Worm (Caenorhabditis elegans) whole organism, L4 larva: Measurements from ENCODE around the gene str-6.
A peak's percentile ranks its signal among the peaks of the same experiment; 100 is the strongest.

Experiments used
- F10B5.3 ChIP-seq: sonication (generic microtip); optimal IDR thresholded peaks from 2 replicates; lab custom pipeline; 2016; ENCODE audit warnings: mild to moderate bottlenecking, missing genetic modification characterization, missing compliant biosample characterization
- T26A8.4 ChIP-seq: fragments of 200-800 bp; sonication (Bioruptor generic); IDR thresholded peaks from 2 replicates; pipeline ENCODE4 v1.3.6; 2022; ENCODE audit warnings: missing genetic modification characterization, missing compliant biosample characterization
- Y48G9A.11 ChIP-seq: fragments of 200-800 bp; sonication (Bioruptor generic); IDR thresholded peaks from 2 replicates; pipeline ENCODE4 v1.3.6; 2022; ENCODE audit warnings: missing genetic modification reagents, missing genetic modification characterization, missing compliant biosample characterization
- ZK337.2 ChIP-seq: fragments of 200-800 bp; sonication (Bioruptor generic); IDR thresholded peaks from 2 replicates; pipeline ENCODE4 v1.3.6; 2022; ENCODE audit warnings: missing genetic modification reagents, missing genetic modification characterization, missing compliant biosample characterization
- ZK546.5 ChIP-seq, 2 experiments: sonication (generic microtip); optimal IDR thresholded peaks; 2 replicates each; lab custom pipeline; 2017; ENCODE audit warnings: missing biosample characterization in 2 of 2, missing genetic modification characterization in 2 of 2
- ama-1 ChIP-seq: fragments of 150-350 bp; optimal IDR thresholded peaks from 2 replicates; lab custom pipeline; 2014; ENCODE audit warnings: inconsistent platforms, mixed read lengths
- arid-1 ChIP-seq: fragments of 200-800 bp; sonication (Bioruptor generic); conservative IDR thresholded peaks from 2 replicates; pipeline ENCODE4 v1.3.6; 2022; ENCODE audit warnings: missing genetic modification reagents, missing genetic modification characterization, missing compliant biosample characterization
- ceh-20 ChIP-seq: fragments of 200-800 bp; sonication (Bioruptor generic); IDR thresholded peaks from 2 replicates; pipeline ENCODE4 v1.3.6; 2022; ENCODE audit warnings: missing genetic modification reagents, missing genetic modification characterization, missing compliant biosample characterization
- cey-2 ChIP-seq: sonication (generic microtip); optimal IDR thresholded peaks from 3 replicates; lab custom pipeline; 2017; ENCODE audit warnings: missing genetic modification characterization, mild to moderate bottlenecking, missing compliant biosample characterization, antibody characterized with exemption, borderline replicate concordance; ENCODE audit not compliant: insufficient read depth
- daf-16 ChIP-seq, 3 experiments: sonication (generic microtip); optimal IDR thresholded peaks; 2 replicates each; lab custom pipeline; 2016 to 2017; ENCODE audit warnings: missing genetic modification characterization in 3 of 3, missing genetic modification reagents in 3 of 3, mild to moderate bottlenecking in 2 of 3, missing compliant biosample characterization in 2 of 3, missing biosample characterization in 1 of 3, moderate library complexity in 1 of 3
- daf-19 ChIP-seq: fragments of 200-800 bp; sonication (Bioruptor generic); conservative IDR thresholded peaks from 2 replicates; pipeline ENCODE4 v1.3.6; 2022; ENCODE audit warnings: missing genetic modification characterization, missing compliant biosample characterization
- daf-8 ChIP-seq: fragments of 200-800 bp; sonication (Bioruptor generic); IDR thresholded peaks from 2 replicates; pipeline ENCODE4 v1.3.6; 2022; ENCODE audit warnings: missing genetic modification characterization, missing compliant biosample characterization
- dmd-6 ChIP-seq: fragments of 200-800 bp; sonication (Bioruptor generic); IDR thresholded peaks from 2 replicates; pipeline ENCODE4 v1.3.6; 2022; ENCODE audit warnings: missing genetic modification reagents, missing genetic modification characterization, missing compliant biosample characterization
- egl-43 ChIP-seq: fragments of 200-800 bp; sonication (Bioruptor generic); IDR thresholded peaks from 2 replicates; pipeline ENCODE4 v1.3.6; 2022; ENCODE audit warnings: missing genetic modification reagents, missing genetic modification characterization, missing compliant biosample characterization
- hif-1 ChIP-seq, 2 experiments: sonication (generic microtip); optimal IDR thresholded peaks; 2 replicates each; lab custom pipeline; 2016 to 2017; ENCODE audit warnings: missing compliant biosample characterization in 2 of 2, missing genetic modification characterization in 2 of 2, missing genetic modification reagents in 2 of 2, missing genotype in 2 of 2, mild to moderate bottlenecking in 1 of 2
- hlh-11 ChIP-seq: fragments of 200-800 bp; sonication (Bioruptor generic); optimal IDR thresholded peaks from 2 replicates; lab custom pipeline; 2018; ENCODE audit warnings: mild to moderate bottlenecking, missing genetic modification characterization, missing compliant biosample characterization
- hlh-30 ChIP-seq: sonication (generic microtip); optimal IDR thresholded peaks from 2 replicates; lab custom pipeline; 2017; ENCODE audit warnings: antibody characterized with exemption, mild to moderate bottlenecking, missing genetic modification characterization, missing compliant biosample characterization; ENCODE audit not compliant: insufficient read depth
- jun-1 ChIP-seq: fragments of 150-350 bp; optimal IDR thresholded peaks from 2 replicates; lab custom pipeline; 2014; ENCODE audit warnings: missing biosample characterization, missing genetic modification reagents, missing genetic modification characterization
- lin-1 ChIP-seq: fragments of 200-800 bp; sonication (Bioruptor generic); IDR thresholded peaks from 2 replicates; pipeline ENCODE4 v1.3.6; 2022; ENCODE audit warnings: missing genetic modification reagents, missing genetic modification characterization, missing compliant biosample characterization
- lin-38 ChIP-seq: fragments of 200-800 bp; sonication (Bioruptor generic); IDR thresholded peaks from 2 replicates; pipeline ENCODE4 v1.3.6; 2022; ENCODE audit warnings: missing genetic modification reagents, missing genetic modification characterization, missing compliant biosample characterization
- lir-3 ChIP-seq: sonication (generic microtip); optimal IDR thresholded peaks from 2 replicates; lab custom pipeline; 2016; ENCODE audit warnings: mild to moderate bottlenecking, missing genetic modification characterization, missing compliant biosample characterization
- lsy-2 ChIP-seq, 2 experiments: fragments of 150-350 bp in 1 of 2; sonication (generic microtip) in 1 of 2; optimal IDR thresholded peaks; 2 replicates each; lab custom pipeline; 2014 to 2017; ENCODE audit warnings: missing biosample characterization in 2 of 2, missing genetic modification characterization in 2 of 2
- mdl-1 ChIP-seq, 2 experiments: fragments of 150-350 bp in 1 of 2; sonication (generic microtip) in 1 of 2; optimal IDR thresholded peaks; 2 replicates each; lab custom pipeline; 2014 to 2017; ENCODE audit warnings: missing biosample characterization in 2 of 2, missing genetic modification characterization in 2 of 2
- mep-1 ChIP-seq: fragments of 150-350 bp; sonication (generic microtip); optimal IDR thresholded peaks from 3 replicates; lab custom pipeline; 2014; ENCODE audit warnings: missing biosample characterization, missing genetic modification characterization
- mxl-2 ChIP-seq: fragments of 200-800 bp; sonication (Bioruptor generic); conservative IDR thresholded peaks from 2 replicates; pipeline ENCODE4 v1.3.6; 2022; ENCODE audit warnings: missing genetic modification reagents, missing genetic modification characterization, missing compliant biosample characterization
- mxl-3 ChIP-seq: fragments of 200-800 bp; sonication (Bioruptor generic); optimal IDR thresholded peaks from 2 replicates; lab custom pipeline; 2018; ENCODE audit warnings: mild to moderate bottlenecking, missing genetic modification characterization, missing compliant biosample characterization
- nhr-102 ChIP-seq: sonication (generic microtip); optimal IDR thresholded peaks from 2 replicates; lab custom pipeline; 2016; ENCODE audit warnings: mild to moderate bottlenecking, missing genetic modification characterization, moderate library complexity, missing compliant biosample characterization
- nhr-28 ChIP-seq: fragments of 150-350 bp; optimal IDR thresholded peaks from 2 replicates; lab custom pipeline; 2014; ENCODE audit warnings: missing biosample characterization, missing genetic modification characterization
- nhr-77 ChIP-seq: fragments of 150-350 bp; optimal IDR thresholded peaks from 2 replicates; lab custom pipeline; 2014; ENCODE audit warnings: missing biosample characterization, missing genetic modification characterization
- pha-4 ChIP-seq, 2 experiments: fragments of 150-350 bp in 1 of 2; fragments of 200-800 bp in 1 of 2; sonication (Bioruptor generic) in 1 of 2; IDR thresholded peaks in 1 of 2; optimal IDR thresholded peaks in 1 of 2; 2 replicates each; pipeline versions ENCODE4 v1.3.6 to Lab custom; 2014 to 2022; ENCODE audit warnings: missing genetic modification characterization in 2 of 2, missing genetic modification reagents in 2 of 2, missing biosample characterization in 1 of 2, missing compliant biosample characterization in 1 of 2
- set-16 ChIP-seq: fragments of 200-800 bp; sonication (Bioruptor generic); IDR thresholded peaks from 2 replicates; pipeline ENCODE4 v1.3.6; 2022; ENCODE audit warnings: missing genetic modification reagents, missing genetic modification characterization, missing compliant biosample characterization
- spr-1 ChIP-seq: sonication (generic microtip); optimal IDR thresholded peaks from 2 replicates; lab custom pipeline; 2016; ENCODE audit warnings: mild to moderate bottlenecking, missing genetic modification characterization, missing compliant biosample characterization
- unc-39 ChIP-seq: sonication (generic microtip); optimal IDR thresholded peaks from 2 replicates; lab custom pipeline; 2017; ENCODE audit warnings: missing biosample characterization, missing genetic modification characterization
- unc-62 ChIP-seq, 3 experiments: fragments of 150-350 bp in 1 of 3; sonication (generic microtip); optimal IDR thresholded peaks in 2 of 3; peaks in 1 of 3; 1 replicate in 1 of 3; 2 replicates in 2 of 3; lab custom pipeline; 2014 to 2017; ENCODE audit warnings: missing biosample characterization in 3 of 3, missing genetic modification characterization in 3 of 3, missing genetic modification reagents in 3 of 3, missing genotype in 1 of 3

str-6 gene

DNA sequence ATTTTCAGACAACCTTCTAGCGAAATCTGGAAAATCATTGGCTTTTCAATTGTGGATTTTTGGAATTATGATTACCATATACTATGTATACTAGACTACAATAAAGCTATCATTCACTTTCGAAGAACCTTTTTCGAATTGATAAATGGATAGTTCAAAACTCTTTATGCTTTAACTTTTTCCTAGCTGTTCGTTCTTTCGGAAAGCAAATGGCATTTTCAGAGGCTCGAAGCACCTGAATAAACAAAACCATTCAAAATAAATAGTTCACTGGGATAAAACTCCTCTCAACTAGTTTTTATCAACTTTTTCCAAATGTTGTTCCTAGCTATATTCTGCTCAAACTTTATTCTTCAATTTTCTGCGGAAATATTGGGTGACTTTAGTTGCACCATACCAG is 31.1 kb upstream of the str-6 start, which contains the start of gene T26E4.2:
Gene T26E4.2 (plus strand): TSS at position 301 of the 400 bp plus-strand sequence.
- TF ChIP-seq hif-1 (tag; optimal IDR thresholded peaks at IDR 0.05; lab: Kevin White, UChicago): no peak
- no peak for TF ChIP-seq set-16
- no peak for TF ChIP-seq ZK546.5 (tag; optimal IDR thresholded peaks at IDR 0.05; lab: Kevin White, UChicago)
- no peak for TF ChIP-seq nhr-77
- no peak for TF ChIP-seq lin-1 (GFP tag; lab: Robert Waterston, UW)
- no peak for TF ChIP-seq T26A8.4 (GFP tag; lab: Robert Waterston, UW)
- no peak for TF ChIP-seq F10B5.3 (tag; lab: Kevin White, UChicago)
- no peak for TF ChIP-seq unc-62 (GFP tag; optimal IDR thresholded peaks at IDR 0.05 in 1 of 2; lab: Kevin White, UChicago)
- TF ChIP-seq unc-62 (tag; optimal IDR thresholded peaks at IDR 0.05; lab: Kevin White, UChicago): no peak

DNA sequence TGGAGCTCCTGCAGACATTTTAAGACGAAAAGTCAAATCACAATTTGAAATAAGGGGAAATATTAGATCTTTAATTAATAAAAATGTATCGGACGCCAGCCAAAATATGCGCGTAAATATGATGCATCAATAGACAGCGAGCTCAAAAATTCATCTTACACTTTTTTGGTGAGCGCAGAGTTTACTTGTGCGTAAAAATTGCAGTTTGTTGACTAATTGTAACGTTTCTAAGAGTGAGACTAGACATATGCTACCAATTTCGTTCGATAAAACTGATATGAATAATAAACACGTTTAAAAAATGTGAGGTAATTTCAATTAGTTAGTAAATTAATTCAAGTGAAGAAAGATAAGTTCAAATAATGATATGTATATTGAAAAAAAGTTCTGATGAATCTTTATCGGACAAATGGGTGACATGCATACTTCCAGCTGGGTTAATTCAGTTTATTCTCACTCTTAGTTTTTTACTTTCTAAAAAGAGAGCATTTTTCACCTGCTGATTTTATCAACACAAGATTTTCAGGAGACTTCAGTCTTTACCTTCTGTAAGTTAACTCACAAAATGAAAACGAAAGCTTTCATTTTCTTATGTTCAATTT is 29.2 kb upstream of the str-6 start, which contains the start of the genes nhr-285 and irld-52:
Gene nhr-285 (minus strand): TSS at position 101 of the 602 bp plus-strand sequence.
Gene irld-52 (plus strand): TSS at position 552 of the 602 bp plus-strand sequence.
- no peak for TF ChIP-seq T26A8.4 (GFP tag; lab: Robert Waterston, UW)
- no peak for TF ChIP-seq spr-1 (tag; lab: Kevin White, UChicago)
- TF ChIP-seq mep-1 (tag; lab: Kevin White, UChicago): no peak
- TF ChIP-seq pha-4 (GFP tag; IDR thresholded peaks at IDR 0.05; lab: Robert Waterston, UW): no peak
- TF ChIP-seq pha-4 (tag; optimal IDR thresholded peaks at IDR 0.05; lab: Kevin White, UChicago): no peak
- TF ChIP-seq daf-19: no peak
- TF ChIP-seq nhr-102 (tag; lab: Kevin White, UChicago): no peak
- TF ChIP-seq hlh-30 (tag; lab: Kevin White, UChicago): no peak
- TF ChIP-seq egl-43 (GFP tag; lab: Robert Waterston, UW): no peak
- no peak for TF ChIP-seq ama-1
- no peak for TF ChIP-seq ZK337.2
- TF ChIP-seq unc-62 (GFP tag; optimal IDR thresholded peaks at IDR 0.05 in 1 of 2; lab: Kevin White, UChicago): no peak
- TF ChIP-seq unc-62 (tag; optimal IDR thresholded peaks at IDR 0.05; lab: Kevin White, UChicago): no peak
- TF ChIP-seq, all 104 proteins: peak for 0

DNA sequence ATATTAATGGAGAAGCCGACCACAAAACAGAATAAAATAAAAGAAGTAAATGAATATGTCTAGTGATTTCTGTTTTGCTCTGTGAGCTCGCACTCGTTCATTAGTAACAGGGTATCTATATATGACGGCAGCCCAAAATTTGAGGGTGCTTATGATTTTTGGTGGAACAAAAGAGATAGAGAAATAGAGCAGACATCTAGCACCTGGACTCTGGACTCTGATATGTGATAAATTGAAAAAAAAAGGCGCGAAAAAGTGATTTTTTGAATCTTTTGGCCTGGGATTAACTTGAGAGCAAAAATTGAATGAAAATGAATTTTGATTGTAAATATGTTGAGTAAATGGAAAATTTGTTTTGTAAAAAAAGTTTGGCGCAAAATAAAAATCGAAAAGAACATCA is 26.6 kb upstream of the str-6 start, which contains the start of gene nhr-283:
Gene nhr-283 (minus strand): TSS at position 101 of the 400 bp plus-strand sequence.
- TF ChIP-seq lin-38 (GFP tag; lab: Robert Waterston, UW): no peak
- TF ChIP-seq unc-62 (GFP tag; optimal IDR thresholded peaks at IDR 0.05 in 1 of 2; lab: Kevin White, UChicago): peak in 1 of 2 experiments; percentile 55
- no peak for TF ChIP-seq unc-62 (tag; optimal IDR thresholded peaks at IDR 0.05; lab: Kevin White, UChicago)

DNA sequence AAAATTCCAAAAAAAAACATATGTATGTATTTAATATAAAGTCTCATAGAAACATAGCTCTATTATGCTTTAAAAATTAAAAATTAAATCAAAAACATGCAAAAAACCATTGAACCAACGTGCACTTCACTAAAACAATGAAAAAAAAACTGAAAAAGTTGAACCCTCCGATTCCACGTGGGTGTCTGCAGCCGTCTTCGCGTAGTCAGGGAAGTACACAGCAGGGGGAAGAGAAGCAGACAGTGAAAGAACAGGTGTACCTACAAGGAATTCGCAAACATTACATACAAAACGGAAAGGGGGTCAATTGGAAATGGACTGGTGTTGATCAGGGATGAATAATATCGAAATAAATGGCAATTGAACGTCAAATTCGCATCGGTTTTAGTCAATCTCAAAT is 23.9 kb upstream of the str-6 start:
- TF ChIP-seq lsy-2 (tag; optimal IDR thresholded peaks at IDR 0.05; lab: Kevin White, UChicago) (no peak), unc-39 (tag; lab: Kevin White, UChicago) (no peak), Y48G9A.11 (GFP tag; lab: Robert Waterston, UW) (no peak), mep-1 (tag; lab: Kevin White, UChicago) (no peak), cey-2 (tag; lab: Kevin White, UChicago) (no peak), mxl-2 (no peak), unc-62 (GFP tag; optimal IDR thresholded peaks at IDR 0.05 in 1 of 2; lab: Kevin White, UChicago) (no peak), unc-62 (tag; optimal IDR thresholded peaks at IDR 0.05; lab: Kevin White, UChicago) (no peak), mdl-1 (tag; optimal IDR thresholded peaks at IDR 0.05; lab: Kevin White, UChicago) (peak; percentile 16 to 53), nhr-28 (peak; percentile 21), daf-8 (GFP tag; lab: Robert Waterston, UW) (no peak), lin-38 (GFP tag; lab: Robert Waterston, UW) (no peak), nhr-77 (no peak), T26A8.4 (GFP tag; lab: Robert Waterston, UW) (no peak), ama-1 (no peak), set-16 (no peak), lir-3 (tag; lab: Kevin White, UChicago) (no peak), mxl-3 (GFP tag; lab: Kevin White, UChicago) (peak; percentile 80), daf-16 (GFP tag; optimal IDR thresholded peaks at IDR 0.05; lab: Kevin White, UChicago) (no peak), daf-16 (tag; optimal IDR thresholded peaks at IDR 0.05; lab: Kevin White, UChicago) (peak; percentile 55), arid-1 (GFP tag; lab: Robert Waterston, UW) (no peak), jun-1 (no peak), ceh-20 (GFP tag; lab: Robert Waterston, UW) (no peak), hlh-11 (no peak), dmd-6 (GFP tag; lab: Robert Waterston, UW) (peak; percentile 46; the same call in 1 of the 2 replicates)
